Worm (Caenorhabditis elegans) whole organism, L2 larva: Measurements from ENCODE around the gene C16D9.8.

Experiments
- C34F6.9 ChIP-seq: fragments of 150-350 bp; optimal IDR thresholded peaks from 2 replicates; lab custom pipeline; 2014; ENCODE audit warnings: missing biosample characterization, missing genetic modification characterization
- F13H6.1 ChIP-seq: sonication (generic microtip); optimal IDR thresholded peaks from 2 replicates; lab custom pipeline; 2016; ENCODE audit warnings: missing genetic modification characterization, missing compliant biosample characterization
- alr-1 ChIP-seq: fragments of 150-350 bp; optimal IDR thresholded peaks from 2 replicates; lab custom pipeline; 2014; ENCODE audit warnings: missing biosample characterization, missing genetic modification characterization
- aly-2 ChIP-seq: fragments of 150-350 bp; optimal IDR thresholded peaks from 2 replicates; lab custom pipeline; 2014; ENCODE audit warnings: missing biosample characterization, missing genetic modification characterization
- ama-1 ChIP-seq: fragments of 150-350 bp; optimal IDR thresholded peaks from 2 replicates; lab custom pipeline; 2018; ENCODE audit warnings: inconsistent platforms
- blmp-1 ChIP-seq: sonication (generic microtip); optimal IDR thresholded peaks from 2 replicates; lab custom pipeline; 2017; ENCODE audit warnings: missing genetic modification characterization, mild to moderate bottlenecking, missing compliant biosample characterization, antibody characterized with exemption, moderate library complexity; ENCODE audit not compliant: insufficient read depth
- ceh-16 ChIP-seq: fragments of 150-350 bp; optimal IDR thresholded peaks from 2 replicates; lab custom pipeline; 2014; ENCODE audit warnings: missing biosample characterization, missing genetic modification characterization
- ceh-82 ChIP-seq: fragments of 150-350 bp; optimal IDR thresholded peaks from 2 replicates; lab custom pipeline; 2014; ENCODE audit warnings: missing biosample characterization, missing genetic modification characterization
- crh-2 ChIP-seq: sonication (generic microtip); optimal IDR thresholded peaks from 2 replicates; lab custom pipeline; 2017; ENCODE audit warnings: missing biosample characterization, missing genetic modification characterization
- egl-27 ChIP-seq: sonication (generic microtip); optimal IDR thresholded peaks from 3 replicates; lab custom pipeline; 2017; ENCODE audit warnings: missing biosample characterization, missing genetic modification reagents, missing genetic modification characterization
- elt-1 ChIP-seq: fragments of 150-350 bp; optimal IDR thresholded peaks from 2 replicates; lab custom pipeline; 2014; ENCODE audit warnings: missing biosample characterization, missing genetic modification characterization
- elt-3 ChIP-seq: sonication (generic microtip); optimal IDR thresholded peaks from 2 replicates; lab custom pipeline; 2017; ENCODE audit warnings: missing biosample characterization, missing genetic modification characterization
- fos-1 ChIP-seq: fragments of 150-350 bp; optimal IDR thresholded peaks from 2 replicates; lab custom pipeline; 2014; ENCODE audit warnings: missing biosample characterization, missing genetic modification characterization
- gmeb-1 ChIP-seq: fragments of 150-350 bp; optimal IDR thresholded peaks from 2 replicates; lab custom pipeline; 2014; ENCODE audit warnings: missing biosample characterization, missing genetic modification characterization
- lin-11 ChIP-seq: fragments of 150-350 bp; sonication (generic microtip); optimal IDR thresholded peaks from 2 replicates; lab custom pipeline; 2014; ENCODE audit warnings: missing biosample characterization, missing genetic modification characterization, inconsistent platforms, mixed read lengths
- lin-13 ChIP-seq: fragments of 150-350 bp; optimal IDR thresholded peaks from 2 replicates; lab custom pipeline; 2014; ENCODE audit warnings: missing biosample characterization, missing genetic modification reagents, missing genetic modification characterization
- lin-39 ChIP-seq: fragments of 150-350 bp; optimal IDR thresholded peaks from 2 replicates; lab custom pipeline; 2014; ENCODE audit warnings: missing biosample characterization, missing genetic modification reagents, missing genetic modification characterization
- lsy-2 ChIP-seq, 2 experiments: fragments of 150-350 bp in 1 of 2; sonication (generic microtip) in 1 of 2; optimal IDR thresholded peaks; 2 replicates each; lab custom pipeline; 2014 to 2017; ENCODE audit warnings: missing biosample characterization in 2 of 2, missing genetic modification characterization in 2 of 2
- mab-5 ChIP-seq: fragments of 150-350 bp; optimal IDR thresholded peaks from 2 replicates; lab custom pipeline; 2014; ENCODE audit warnings: missing biosample characterization, missing genetic modification characterization
- nhr-11 ChIP-seq: fragments of 150-350 bp; optimal IDR thresholded peaks from 2 replicates; lab custom pipeline; 2014; ENCODE audit warnings: missing biosample characterization, missing genetic modification characterization
- nhr-12 ChIP-seq: fragments of 150-350 bp; optimal IDR thresholded peaks from 2 replicates; lab custom pipeline; 2014; ENCODE audit warnings: missing biosample characterization, missing genetic modification characterization
- nhr-129 ChIP-seq: fragments of 150-350 bp; optimal IDR thresholded peaks from 2 replicates; lab custom pipeline; 2014; ENCODE audit warnings: missing biosample characterization, missing genetic modification characterization
- nhr-21 ChIP-seq: fragments of 150-350 bp; optimal IDR thresholded peaks from 2 replicates; lab custom pipeline; 2014; ENCODE audit warnings: missing biosample characterization, missing genetic modification characterization
- nhr-23 ChIP-seq: fragments of 150-350 bp; optimal IDR thresholded peaks from 2 replicates; lab custom pipeline; 2014; ENCODE audit warnings: missing biosample characterization, missing genetic modification reagents, missing genetic modification characterization
- nhr-6 ChIP-seq: fragments of 150-350 bp; optimal IDR thresholded peaks from 2 replicates; lab custom pipeline; 2014; ENCODE audit warnings: missing biosample characterization, missing genetic modification characterization
- nhr-77 ChIP-seq: fragments of 150-350 bp; optimal IDR thresholded peaks from 2 replicates; lab custom pipeline; 2014; ENCODE audit warnings: missing biosample characterization, missing genetic modification characterization
- peb-1 ChIP-seq: fragments of 150-350 bp; optimal IDR thresholded peaks from 2 replicates; lab custom pipeline; 2014; ENCODE audit warnings: missing biosample characterization, missing genetic modification characterization
- sem-4 ChIP-seq: fragments of 150-350 bp; optimal IDR thresholded peaks from 2 replicates; lab custom pipeline; 2014; ENCODE audit warnings: missing biosample characterization, missing genetic modification reagents, missing genetic modification characterization
- skn-1 ChIP-seq: sonication (generic microtip); optimal IDR thresholded peaks from 2 replicates; lab custom pipeline; 2017; ENCODE audit warnings: missing biosample characterization, missing genetic modification characterization
- sma-3 ChIP-seq: sonication (generic microtip); optimal IDR thresholded peaks from 2 replicates; lab custom pipeline; 2016; ENCODE audit warnings: missing genetic modification reagents, missing genetic modification characterization, missing compliant biosample characterization
- sma-9 ChIP-seq, 2 experiments: fragments of 150-350 bp in 1 of 2; sonication (generic microtip) in 1 of 2; optimal IDR thresholded peaks; 2 replicates each; lab custom pipeline; 2014 to 2016; ENCODE audit warnings: missing genetic modification characterization in 2 of 2, mild to moderate bottlenecking in 1 of 2, missing biosample characterization in 1 of 2, missing compliant biosample characterization in 1 of 2, missing genetic modification reagents in 1 of 2, moderate library complexity in 1 of 2
- snpc-4 ChIP-seq: fragments of 150-350 bp; optimal IDR thresholded peaks from 2 replicates; lab custom pipeline; 2014; ENCODE audit warnings: missing biosample characterization, missing genetic modification characterization
- unc-39 ChIP-seq: fragments of 150-350 bp; optimal IDR thresholded peaks from 2 replicates; lab custom pipeline; 2014; ENCODE audit warnings: missing biosample characterization, missing genetic modification characterization
- unc-55 ChIP-seq: fragments of 150-350 bp; sonication (generic microtip); optimal IDR thresholded peaks from 3 replicates; lab custom pipeline; 2014; ENCODE audit warnings: missing biosample characterization, missing genetic modification reagents, missing genetic modification characterization
- zag-1 ChIP-seq: fragments of 150-350 bp; optimal IDR thresholded peaks from 2 replicates; lab custom pipeline; 2014; ENCODE audit warnings: missing biosample characterization, missing genetic modification characterization
- ztf-1 ChIP-seq: fragments of 200-800 bp; sonication (Bioruptor generic); conservative IDR thresholded peaks from 2 replicates; pipeline ENCODE4 v1.3.6; 2022; ENCODE audit warnings: missing genetic modification characterization, missing compliant biosample characterization
- ztf-11 ChIP-seq: sonication (generic microtip); optimal IDR thresholded peaks from 2 replicates; lab custom pipeline; 2017; ENCODE audit warnings: missing biosample characterization, missing genetic modification characterization

The C16D9.8 gene

DNA sequence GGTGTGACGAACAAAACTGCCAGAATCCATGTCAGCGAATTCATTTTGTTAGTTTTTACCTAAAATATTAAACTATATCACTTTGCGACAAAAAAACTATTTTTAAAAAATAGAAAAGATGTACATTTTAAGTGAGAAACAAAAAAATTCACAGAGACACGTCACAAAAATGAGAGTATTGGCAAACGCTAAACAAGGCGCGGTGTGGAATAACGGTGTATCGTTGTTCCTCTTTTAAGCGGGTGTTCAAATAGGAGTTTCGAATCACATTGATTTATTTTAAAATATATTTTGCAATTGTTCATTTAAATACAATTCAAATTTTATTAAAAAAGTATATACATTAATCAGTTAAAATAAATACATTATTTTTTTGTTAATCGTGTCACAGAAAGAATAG is 39.2 kb upstream of the C16D9.8 start, which contains the start of gene sel-9:
sel-9 (minus strand) TSS at position 59 of the 400 bp plus-strand sequence.
- no peak for TF ChIP-seq unc-39
- TF ChIP-seq lsy-2 (tag; optimal IDR thresholded peaks at IDR 0.05; lab: Kevin White, UChicago) = peak in 1 of 2 experiments; percentile 73
- TF ChIP-seq crh-2 (tag; lab: Kevin White, UChicago) = peak; percentile 85
- peak; percentile 79 for TF ChIP-seq unc-55 (GFP tag; lab: Kevin White, UChicago)
- TF ChIP-seq zag-1 (tag; lab: Kevin White, UChicago) = no peak
- TF ChIP-seq blmp-1 (tag; lab: Kevin White, UChicago) = peak; percentile 6
- peak; percentile 57 for TF ChIP-seq C34F6.9 (tag; lab: Kevin White, UChicago)
- TF ChIP-seq nhr-129 (tag; lab: Kevin White, UChicago) = peak; percentile 45
- TF ChIP-seq lin-13 (GFP tag; lab: Kevin White, UChicago) = peak; percentile 19
- peak; percentile 24 for TF ChIP-seq sma-3
- TF ChIP-seq snpc-4 = peak; percentile 3
- TF ChIP-seq ztf-1 (GFP tag; lab: Robert Waterston, UW) = no peak
- TF ChIP-seq ama-1 = peak; percentile 3
- TF ChIP-seq F13H6.1 (tag; lab: Kevin White, UChicago) = peak; percentile 10
- TF ChIP-seq fos-1 = peak; percentile 17
- peak; percentile 50 for TF ChIP-seq sma-9 (GFP tag; optimal IDR thresholded peaks at IDR 0.05; lab: Kevin White, UChicago)
- TF ChIP-seq sma-9 (tag; optimal IDR thresholded peaks at IDR 0.05; lab: Kevin White, UChicago) = no peak
- TF ChIP-seq gmeb-1 (tag; lab: Kevin White, UChicago) = peak; percentile 90
- TF ChIP-seq nhr-77 (tag; lab: Kevin White, UChicago) = no peak

DNA sequence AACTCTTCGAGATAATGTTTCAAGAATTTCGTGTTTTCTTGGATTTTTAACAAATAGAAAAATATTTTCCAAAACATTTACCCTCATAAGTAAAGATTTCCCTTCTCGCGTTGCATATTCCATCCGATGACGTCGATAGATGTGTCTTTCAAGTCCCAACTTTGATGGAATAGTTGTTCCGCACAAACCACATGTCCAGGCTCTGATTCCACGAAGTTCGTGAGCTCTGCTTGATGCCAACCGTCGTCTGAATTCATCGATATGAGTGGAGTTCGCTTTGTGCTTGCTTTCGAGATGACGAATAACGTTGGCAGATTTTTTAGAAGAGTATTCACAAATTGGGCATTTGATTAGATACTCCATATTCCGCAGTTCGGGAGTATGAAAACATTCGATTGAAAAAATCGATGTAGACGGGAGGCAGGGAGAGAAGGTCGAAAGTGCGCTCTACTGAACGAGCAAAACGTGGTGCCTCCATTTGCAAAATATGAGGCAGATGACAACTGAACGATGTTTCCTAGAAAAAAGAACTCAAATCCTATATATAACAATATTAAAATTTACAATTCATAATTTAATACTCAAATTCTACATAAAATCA is 37.7 kb upstream of the C16D9.8 start, which contains the start of gene W02D7.6:
W02D7.6 (minus strand) TSS at position 573 of the 601 bp plus-strand sequence.
- TF ChIP-seq sem-4 (tag; lab: Kevin White, UChicago) (peak; percentile 13), crh-2 (tag; lab: Kevin White, UChicago) (peak; percentile 62), C34F6.9 (tag; lab: Kevin White, UChicago) (peak; percentile 46), nhr-12 (tag; lab: Kevin White, UChicago) (no peak), sma-9 (GFP tag; optimal IDR thresholded peaks at IDR 0.05; lab: Kevin White, UChicago) (peak; percentile 23), sma-9 (tag; optimal IDR thresholded peaks at IDR 0.05; lab: Kevin White, UChicago) (no peak), nhr-23 (tag; lab: Kevin White, UChicago) (no peak), lsy-2 (tag; optimal IDR thresholded peaks at IDR 0.05; lab: Kevin White, UChicago) (peak in 1 of 2 experiments; percentile 19), nhr-11 (no peak), elt-3 (tag; lab: Kevin White, UChicago) (no peak), nhr-129 (tag; lab: Kevin White, UChicago) (peak; percentile 48)

DNA sequence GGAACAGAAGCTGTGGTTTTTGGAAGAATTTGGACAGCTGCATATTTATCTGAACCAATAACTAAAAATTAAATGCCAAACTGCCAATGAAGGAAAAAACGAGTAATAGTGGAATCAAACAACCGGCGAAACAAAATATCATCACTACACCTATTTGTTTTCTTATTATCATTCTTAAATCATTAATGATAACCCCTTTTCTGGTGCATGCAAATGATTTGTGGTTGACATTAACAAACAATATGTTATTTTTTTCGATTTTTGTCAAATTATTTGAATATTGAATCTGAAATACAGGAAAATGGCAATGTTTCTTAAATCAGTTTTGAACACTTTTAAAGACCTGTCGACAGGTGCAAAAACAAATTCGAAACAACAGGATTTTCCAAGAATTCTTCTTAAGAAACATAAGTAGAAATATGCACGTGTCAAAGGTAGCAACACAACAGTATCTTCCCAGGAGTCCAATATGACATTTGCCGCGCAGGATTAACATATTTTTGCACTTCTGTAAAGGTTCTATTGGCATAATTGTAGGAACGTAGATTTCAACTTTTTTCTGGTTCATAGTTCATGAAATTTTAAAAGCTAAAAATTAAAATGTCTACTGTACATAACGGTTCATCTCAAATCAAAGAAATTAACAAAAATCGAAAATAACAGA is 36.0 kb upstream of the C16D9.8 start, which contains the start of gene W02D7.5:
W02D7.5 (minus strand) TSS at position 51 of the 664 bp plus-strand sequence.
- no peak for TF ChIP-seq ceh-16
- TF ChIP-seq blmp-1 (tag; lab: Kevin White, UChicago) = no peak
- no peak for TF ChIP-seq ceh-82 (tag; lab: Kevin White, UChicago)
- TF ChIP-seq nhr-21 (tag; lab: Kevin White, UChicago) = no peak
- TF ChIP-seq skn-1 (tag; lab: Kevin White, UChicago) = no peak
- no peak for TF ChIP-seq mab-5
- TF ChIP-seq lin-39 = no peak
- TF ChIP-seq nhr-6 (tag; lab: Kevin White, UChicago) = no peak
- no peak for TF ChIP-seq fos-1
- no peak for TF ChIP-seq nhr-12 (tag; lab: Kevin White, UChicago)
- no peak for TF ChIP-seq aly-2
- TF ChIP-seq egl-27 (tag; lab: Kevin White, UChicago) = no peak
- no peak for TF ChIP-seq C34F6.9 (tag; lab: Kevin White, UChicago)
- TF ChIP-seq ztf-11 (tag; lab: Kevin White, UChicago) = no peak
- TF ChIP-seq nhr-77 (tag; lab: Kevin White, UChicago) = no peak
- TF ChIP-seq lin-11 (tag; lab: Kevin White, UChicago) = no peak
- TF ChIP-seq sma-9 (GFP tag; optimal IDR thresholded peaks at IDR 0.05; lab: Kevin White, UChicago) = no peak
- no peak for TF ChIP-seq sma-9 (tag; optimal IDR thresholded peaks at IDR 0.05; lab: Kevin White, UChicago)
- no peak for TF ChIP-seq peb-1 (tag; lab: Kevin White, UChicago)
- TF ChIP-seq alr-1 = no peak
- no peak for TF ChIP-seq elt-1 (tag; lab: Kevin White, UChicago)
- TF ChIP-seq, all 48 proteins: peak for 0
